Worm (Caenorhabditis elegans): ENCODE measurements around the gene kreg-1.

- no peak for TF ChIP-seq fkh-10 (GFP tag; optimal IDR thresholded peaks at IDR 0.05)
- no peak for TF ChIP-seq unc-62 (GFP tag; optimal IDR thresholded peaks at IDR 0.05)
- TF ChIP-seq nhr-77 (tag; optimal IDR thresholded peaks at IDR 0.05) = no peak
- no peak for TF ChIP-seq elt-1 (tag; optimal IDR thresholded peaks at IDR 0.05)
- TF ChIP-seq ama-1 (optimal IDR thresholded peaks at IDR 0.05) = no peak
- no peak for TF ChIP-seq elt-3 (tag; optimal IDR thresholded peaks at IDR 0.05)
- TF ChIP-seq zag-1 (tag; optimal IDR thresholded peaks at IDR 0.05) = no peak
Measured at ce11 chrX:8723840-8724239, 14.3 kb downstream of the kreg-1 start.

Data from whole organism, L3 larva.